Worm (Caenorhabditis elegans): ENCODE data around the gene ptr-4.

DNA sequence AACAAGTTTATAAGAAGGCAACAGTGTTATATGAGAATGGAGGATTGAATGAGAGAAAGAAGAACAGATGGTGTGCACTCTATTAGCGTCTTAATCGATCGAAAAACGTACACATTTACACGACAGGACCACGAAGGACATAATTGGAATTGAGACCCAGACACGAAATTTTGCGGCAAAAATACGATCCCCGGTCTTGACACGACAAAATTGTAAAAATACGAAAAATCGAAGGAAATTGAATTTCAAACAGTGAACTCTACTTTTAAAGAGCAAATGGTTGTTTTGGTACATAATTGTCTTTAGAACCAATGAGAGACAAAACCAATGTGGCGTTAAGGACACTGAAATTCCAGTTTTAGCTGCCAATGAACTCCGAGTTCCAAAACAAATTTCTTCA lies 43.3 kb downstream of the ptr-4 start, which contains the start of gene lelo-3:
- no peak for TF ChIP-seq unc-62 (GFP tag; optimal IDR thresholded peaks at IDR 0.05)
- TF ChIP-seq skn-1 (tag; optimal IDR thresholded peaks at IDR 0.05): no peak
- no peak for TF ChIP-seq lin-39 (tag; optimal IDR thresholded peaks at IDR 0.05)
- TF ChIP-seq ceh-9 (tag; optimal IDR thresholded peaks at IDR 0.05): no peak
- TF ChIP-seq egl-27 (tag; optimal IDR thresholded peaks at IDR 0.05): no peak
- no peak for TF ChIP-seq egl-5 (tag; optimal IDR thresholded peaks at IDR 0.05)
- no peak for TF ChIP-seq snpc-4 (tag; optimal IDR thresholded peaks at IDR 0.05)
- no peak for TF ChIP-seq nhr-237 (tag; optimal IDR thresholded peaks at IDR 0.05)
- no peak for TF ChIP-seq R02D3.7 (tag; optimal IDR thresholded peaks at IDR 0.05)
- no peak for TF ChIP-seq nhr-76 (tag; optimal IDR thresholded peaks at IDR 0.05)
- no peak for TF ChIP-seq aly-2 (tag; optimal IDR thresholded peaks at IDR 0.05)
- no peak for TF ChIP-seq unc-39 (tag; optimal IDR thresholded peaks at IDR 0.05)
- no peak for TF ChIP-seq zag-1 (tag; optimal IDR thresholded peaks at IDR 0.05)
